Worm (Caenorhabditis elegans) whole organism, L2 larva: ENCODE data around the gene math-3.

Source experiments
- C34F6.9 ChIP-seq: fragments of 150-350 bp; optimal IDR thresholded peaks from 2 replicates; lab custom pipeline; 2014; ENCODE audit warnings: missing biosample characterization, missing genetic modification characterization
- F13H6.1 ChIP-seq: sonication (generic microtip); optimal IDR thresholded peaks from 2 replicates; lab custom pipeline; 2016; ENCODE audit warnings: missing genetic modification characterization, missing compliant biosample characterization
- Y55F3AM.14 ChIP-seq: fragments of 200-800 bp; sonication (Bioruptor generic); optimal IDR thresholded peaks from 2 replicates; lab custom pipeline; 2018; ENCODE audit warnings: mild to moderate bottlenecking, missing genetic modification characterization, missing compliant biosample characterization
- ZK546.5 ChIP-seq: sonication (generic microtip); optimal IDR thresholded peaks from 2 replicates; lab custom pipeline; 2017; ENCODE audit warnings: missing biosample characterization, missing genetic modification characterization
- alr-1 ChIP-seq: fragments of 150-350 bp; optimal IDR thresholded peaks from 2 replicates; lab custom pipeline; 2014; ENCODE audit warnings: missing biosample characterization, missing genetic modification characterization
- aly-2 ChIP-seq: fragments of 150-350 bp; optimal IDR thresholded peaks from 2 replicates; lab custom pipeline; 2014; ENCODE audit warnings: missing biosample characterization, missing genetic modification characterization
- ama-1 ChIP-seq: fragments of 150-350 bp; optimal IDR thresholded peaks from 2 replicates; lab custom pipeline; 2018; ENCODE audit warnings: inconsistent platforms
- ceh-16 ChIP-seq: fragments of 150-350 bp; optimal IDR thresholded peaks from 2 replicates; lab custom pipeline; 2014; ENCODE audit warnings: missing biosample characterization, missing genetic modification characterization
- crh-2 ChIP-seq: sonication (generic microtip); optimal IDR thresholded peaks from 2 replicates; lab custom pipeline; 2017; ENCODE audit warnings: missing biosample characterization, missing genetic modification characterization
- dmd-4 ChIP-seq: sonication (generic microtip); optimal IDR thresholded peaks from 2 replicates; lab custom pipeline; 2017; ENCODE audit warnings: missing biosample characterization, missing genetic modification characterization
- egl-27 ChIP-seq: sonication (generic microtip); optimal IDR thresholded peaks from 3 replicates; lab custom pipeline; 2017; ENCODE audit warnings: missing biosample characterization, missing genetic modification reagents, missing genetic modification characterization
- elt-1 ChIP-seq: fragments of 150-350 bp; optimal IDR thresholded peaks from 2 replicates; lab custom pipeline; 2014; ENCODE audit warnings: missing biosample characterization, missing genetic modification characterization
- elt-3 ChIP-seq: sonication (generic microtip); optimal IDR thresholded peaks from 2 replicates; lab custom pipeline; 2017; ENCODE audit warnings: missing biosample characterization, missing genetic modification characterization
- gmeb-1 ChIP-seq: fragments of 150-350 bp; optimal IDR thresholded peaks from 2 replicates; lab custom pipeline; 2014; ENCODE audit warnings: missing biosample characterization, missing genetic modification characterization
- lin-13 ChIP-seq: fragments of 150-350 bp; optimal IDR thresholded peaks from 2 replicates; lab custom pipeline; 2014; ENCODE audit warnings: missing biosample characterization, missing genetic modification reagents, missing genetic modification characterization
- lin-39 ChIP-seq: fragments of 150-350 bp; optimal IDR thresholded peaks from 2 replicates; lab custom pipeline; 2014; ENCODE audit warnings: missing biosample characterization, missing genetic modification reagents, missing genetic modification characterization
- lsy-2 ChIP-seq, 2 experiments: fragments of 150-350 bp in 1 of 2; sonication (generic microtip) in 1 of 2; optimal IDR thresholded peaks; 2 replicates each; lab custom pipeline; 2014 to 2017; ENCODE audit warnings: missing biosample characterization in 2 of 2, missing genetic modification characterization in 2 of 2
- mab-5 ChIP-seq: fragments of 150-350 bp; optimal IDR thresholded peaks from 2 replicates; lab custom pipeline; 2014; ENCODE audit warnings: missing biosample characterization, missing genetic modification characterization
- nhr-10 ChIP-seq: sonication (generic microtip); optimal IDR thresholded peaks from 2 replicates; lab custom pipeline; 2017; ENCODE audit warnings: missing biosample characterization, missing genetic modification characterization
- nhr-11 ChIP-seq: fragments of 150-350 bp; optimal IDR thresholded peaks from 2 replicates; lab custom pipeline; 2014; ENCODE audit warnings: missing biosample characterization, missing genetic modification characterization
- nhr-129 ChIP-seq: fragments of 150-350 bp; optimal IDR thresholded peaks from 2 replicates; lab custom pipeline; 2014; ENCODE audit warnings: missing biosample characterization, missing genetic modification characterization
- nhr-21 ChIP-seq: fragments of 150-350 bp; optimal IDR thresholded peaks from 2 replicates; lab custom pipeline; 2014; ENCODE audit warnings: missing biosample characterization, missing genetic modification characterization
- nhr-237 ChIP-seq: fragments of 150-350 bp; optimal IDR thresholded peaks from 2 replicates; lab custom pipeline; 2014; ENCODE audit warnings: missing biosample characterization, missing genetic modification characterization
- nhr-6 ChIP-seq: fragments of 150-350 bp; optimal IDR thresholded peaks from 2 replicates; lab custom pipeline; 2014; ENCODE audit warnings: missing biosample characterization, missing genetic modification characterization
- nhr-77 ChIP-seq: fragments of 150-350 bp; optimal IDR thresholded peaks from 2 replicates; lab custom pipeline; 2014; ENCODE audit warnings: missing biosample characterization, missing genetic modification characterization
- peb-1 ChIP-seq: fragments of 150-350 bp; optimal IDR thresholded peaks from 2 replicates; lab custom pipeline; 2014; ENCODE audit warnings: missing biosample characterization, missing genetic modification characterization
- skn-1 ChIP-seq: sonication (generic microtip); optimal IDR thresholded peaks from 2 replicates; lab custom pipeline; 2017; ENCODE audit warnings: missing biosample characterization, missing genetic modification characterization
- sma-3 ChIP-seq: sonication (generic microtip); optimal IDR thresholded peaks from 2 replicates; lab custom pipeline; 2016; ENCODE audit warnings: missing genetic modification reagents, missing genetic modification characterization, missing compliant biosample characterization
- snpc-4 ChIP-seq: fragments of 150-350 bp; optimal IDR thresholded peaks from 2 replicates; lab custom pipeline; 2014; ENCODE audit warnings: missing biosample characterization, missing genetic modification characterization
- unc-39 ChIP-seq: fragments of 150-350 bp; optimal IDR thresholded peaks from 2 replicates; lab custom pipeline; 2014; ENCODE audit warnings: missing biosample characterization, missing genetic modification characterization
- unc-55 ChIP-seq: fragments of 150-350 bp; sonication (generic microtip); optimal IDR thresholded peaks from 3 replicates; lab custom pipeline; 2014; ENCODE audit warnings: missing biosample characterization, missing genetic modification reagents, missing genetic modification characterization
- unc-62 ChIP-seq: fragments of 150-350 bp; optimal IDR thresholded peaks from 2 replicates; lab custom pipeline; 2014; ENCODE audit warnings: missing biosample characterization, missing genetic modification reagents, missing genetic modification characterization
- zag-1 ChIP-seq: fragments of 150-350 bp; optimal IDR thresholded peaks from 2 replicates; lab custom pipeline; 2014; ENCODE audit warnings: missing biosample characterization, missing genetic modification characterization
- ztf-1 ChIP-seq: fragments of 200-800 bp; sonication (Bioruptor generic); conservative IDR thresholded peaks from 2 replicates; pipeline ENCODE4 v1.3.6; 2022; ENCODE audit warnings: missing genetic modification characterization, missing compliant biosample characterization
- ztf-11 ChIP-seq: sonication (generic microtip); optimal IDR thresholded peaks from 2 replicates; lab custom pipeline; 2017; ENCODE audit warnings: missing biosample characterization, missing genetic modification characterization
- ztf-4 ChIP-seq: fragments of 150-350 bp; optimal IDR thresholded peaks from 2 replicates; lab custom pipeline; 2014; ENCODE audit warnings: missing biosample characterization, missing genetic modification characterization

math-3 gene

ce11 chrII:1788087-1788486, 16.2 kb downstream of the math-3 start, which contains the start of the genes C08F1.6 and fbxb-13:
C08F1.6 (minus strand) TSS chrII:1788187.
fbxb-13 (plus strand) TSS chrII:1788277.
- TF ChIP-seq egl-27 (tag; lab: Kevin White, UChicago) (no peak), skn-1 (tag; lab: Kevin White, UChicago) (no peak), peb-1 (tag; lab: Kevin White, UChicago) (no peak), snpc-4 (tag; lab: Kevin White, UChicago) (no peak), gmeb-1 (tag; lab: Kevin White, UChicago) (no peak), lin-13 (GFP tag; lab: Kevin White, UChicago) (no peak), ama-1 (lab: Kevin White, UChicago) (no peak), ZK546.5 (no peak)

ce11 chrII:1806358-1806757, 34.5 kb downstream of the math-3 start, which contains the start of gene C08F1.12:
C08F1.12 (minus strand) TSS chrII:1806458.
- TF ChIP-seq egl-27 (tag; lab: Kevin White, UChicago): no peak
- TF ChIP-seq nhr-11: no peak
- no peak for TF ChIP-seq zag-1 (tag; lab: Kevin White, UChicago)
- TF ChIP-seq ztf-4 (tag; lab: Kevin White, UChicago): no peak
- TF ChIP-seq peb-1 (tag; lab: Kevin White, UChicago): no peak
- no peak for TF ChIP-seq Y55F3AM.14
- no peak for TF ChIP-seq unc-55 (GFP tag; lab: Kevin White, UChicago)
- TF ChIP-seq ztf-1 (GFP tag; lab: Robert Waterston, UW): no peak
- no peak for TF ChIP-seq aly-2 (tag; lab: Kevin White, UChicago)
- no peak for TF ChIP-seq lin-13 (GFP tag; lab: Kevin White, UChicago)

ce11 chrII:1808217-1808616, 36.3 kb downstream of the math-3 start, which contains the start of gene C08F1.8:
C08F1.8 (minus strand) TSS chrII:1808317.
- TF ChIP-seq unc-55 (GFP tag; lab: Kevin White, UChicago) (peak; percentile 8), elt-3 (tag; lab: Kevin White, UChicago) (no peak)

ce11 chrII:1816053-1816452, 44.2 kb downstream of the math-3 start:
- no peak for TF ChIP-seq nhr-11
- TF ChIP-seq sma-3: no peak
- no peak for TF ChIP-seq C34F6.9
- no peak for TF ChIP-seq ceh-16 (tag; lab: Kevin White, UChicago)
- no peak for TF ChIP-seq nhr-129 (tag; lab: Kevin White, UChicago)
- no peak for TF ChIP-seq gmeb-1 (tag; lab: Kevin White, UChicago)
- TF ChIP-seq peb-1 (tag; lab: Kevin White, UChicago): no peak
- TF ChIP-seq ZK546.5: no peak
- TF ChIP-seq unc-39: no peak
- TF ChIP-seq lsy-2 (tag; optimal IDR thresholded peaks at IDR 0.05; lab: Kevin White, UChicago): no peak
- no peak for TF ChIP-seq nhr-77 (tag; lab: Kevin White, UChicago)
- no peak for TF ChIP-seq elt-1 (tag; lab: Kevin White, UChicago)
- TF ChIP-seq nhr-10 (tag; lab: Kevin White, UChicago): no peak
- no peak for TF ChIP-seq crh-2 (tag; lab: Kevin White, UChicago)
- TF ChIP-seq lin-39 (tag; lab: Kevin White, UChicago): no peak
- no peak for TF ChIP-seq skn-1 (tag; lab: Kevin White, UChicago)
- TF ChIP-seq nhr-6 (tag; lab: Kevin White, UChicago): no peak
- no peak for TF ChIP-seq zag-1 (tag; lab: Kevin White, UChicago)
- TF ChIP-seq dmd-4 (tag; lab: Kevin White, UChicago): no peak
- no peak for TF ChIP-seq nhr-237
- TF ChIP-seq, all 48 proteins: peak for 0

- TF ChIP-seq ceh-16 (tag; lab: Kevin White, UChicago) (no peak), unc-62 (no peak), lin-13 (GFP tag; lab: Kevin White, UChicago) (no peak), mab-5 (tag; lab: Kevin White, UChicago) (no peak), ZK546.5 (no peak), F13H6.1 (tag; lab: Kevin White, UChicago) (no peak), skn-1 (tag; lab: Kevin White, UChicago) (no peak), nhr-21 (no peak), lsy-2 (tag; optimal IDR thresholded peaks at IDR 0.05; lab: Kevin White, UChicago) (no peak), nhr-6 (tag; lab: Kevin White, UChicago) (no peak), alr-1 (tag; lab: Kevin White, UChicago) (no peak), ztf-4 (tag; lab: Kevin White, UChicago) (no peak), Y55F3AM.14 (no peak), nhr-10 (tag; lab: Kevin White, UChicago) (no peak), ztf-11 (tag; lab: Kevin White, UChicago) (no peak), egl-27 (tag; lab: Kevin White, UChicago) (no peak), aly-2 (tag; lab: Kevin White, UChicago) (no peak), peb-1 (tag; lab: Kevin White, UChicago) (no peak)
These were observed 46.4 kb downstream of the math-3 start, which contains the start of gene fbxb-10 for ce11 chrII:1818300-1818699. fbxb-10 (minus strand) TSS chrII:1818400.
